Worm (Caenorhabditis elegans) whole organism, early embryonic: ENCODE results near the gene gst-24.

Experiments used
- B0310.2 ChIP-seq: sonication (generic microtip); optimal IDR thresholded peaks from 2 replicates; lab custom pipeline; 2016; ENCODE audit warnings: mild to moderate bottlenecking, missing genetic modification characterization, missing compliant biosample characterization
- F13C5.2 ChIP-seq: sonication (generic microtip); optimal IDR thresholded peaks from 2 replicates; lab custom pipeline; 2017; ENCODE audit warnings: mild to moderate bottlenecking, missing genetic modification characterization, inconsistent platforms, missing compliant biosample characterization
- aly-1 ChIP-seq: sonication (generic microtip); optimal IDR thresholded peaks from 2 replicates; lab custom pipeline; 2016; ENCODE audit warnings: missing genetic modification characterization, missing compliant biosample characterization
- ama-1 ChIP-seq: fragments of 150-350 bp; optimal IDR thresholded peaks from 2 replicates; lab custom pipeline; 2014
- ceh-13 ChIP-seq: fragments of 200-800 bp; sonication (Bioruptor generic); optimal IDR thresholded peaks from 2 replicates; lab custom pipeline; 2018; ENCODE audit warnings: mild to moderate bottlenecking, missing genetic modification characterization, missing compliant biosample characterization
- ceh-36 ChIP-seq: sonication (generic microtip); optimal IDR thresholded peaks from 2 replicates; lab custom pipeline; 2016; ENCODE audit warnings: missing genetic modification characterization, inconsistent platforms, missing compliant biosample characterization
- ets-7 ChIP-seq: sonication (generic microtip); optimal IDR thresholded peaks from 2 replicates; lab custom pipeline; 2016; ENCODE audit warnings: missing genotype, missing genetic modification characterization, missing compliant biosample characterization
- flt-1 ChIP-seq: fragments of 200-800 bp; sonication (Bioruptor generic); IDR thresholded peaks from 2 replicates; pipeline ENCODE4 v1.3.6; 2022; ENCODE audit warnings: missing genetic modification characterization, missing compliant biosample characterization
- hmbx-1 ChIP-seq: sonication (generic microtip); optimal IDR thresholded peaks from 2 replicates; lab custom pipeline; 2016; ENCODE audit warnings: mild to moderate bottlenecking, missing genetic modification characterization, missing compliant biosample characterization
- hmg-4 ChIP-seq: fragments of 200-800 bp; sonication (Bioruptor generic); optimal IDR thresholded peaks from 2 replicates; lab custom pipeline; 2018; ENCODE audit warnings: mild to moderate bottlenecking, missing genetic modification characterization, missing compliant biosample characterization
- hnd-1 ChIP-seq: sonication (generic microtip); optimal IDR thresholded peaks from 2 replicates; lab custom pipeline; 2016; ENCODE audit warnings: missing genetic modification characterization, missing compliant biosample characterization
- pes-1 ChIP-seq: fragments of 200-800 bp; sonication (Bioruptor generic); IDR thresholded peaks from 2 replicates; pipeline ENCODE4 v1.3.6; 2022; ENCODE audit warnings: missing genetic modification reagents, missing genetic modification characterization, missing compliant biosample characterization
- scrt-1 ChIP-seq: fragments of 200-800 bp; sonication (Bioruptor generic); IDR thresholded peaks from 2 replicates; pipeline ENCODE4 v1.3.6; 2022; ENCODE audit warnings: missing genetic modification characterization, missing compliant biosample characterization
- sea-1 ChIP-seq: fragments of 200-800 bp; sonication (Bioruptor generic); conservative IDR thresholded peaks from 2 replicates; pipeline ENCODE4 v1.3.6; 2022; ENCODE audit warnings: missing genetic modification characterization, missing compliant biosample characterization
- tbx-11 ChIP-seq: fragments of 200-800 bp; sonication (Bioruptor generic); IDR thresholded peaks from 2 replicates; pipeline ENCODE4 v1.3.6; 2022; ENCODE audit warnings: missing genetic modification characterization, missing compliant biosample characterization
- tbx-37 ChIP-seq: fragments of 200-800 bp; sonication (Bioruptor generic); conservative IDR thresholded peaks from 2 replicates; pipeline ENCODE4 v1.3.6; 2022; ENCODE audit warnings: missing genetic modification reagents, missing genetic modification characterization, missing compliant biosample characterization
- tra-4 ChIP-seq: sonication (generic microtip); optimal IDR thresholded peaks from 2 replicates; lab custom pipeline; 2017; ENCODE audit warnings: missing genetic modification characterization, missing compliant biosample characterization

Gene gst-24

ce11 chrII:13637941-13638489 lies 26.8 kb upstream of the gst-24 start, which contains the start of gene phdh-1:
phdh-1 (minus strand) TSS chrII:13638480.
- TF ChIP-seq hmbx-1 (tag; lab: Kevin White, UChicago) (no peak), B0310.2 (tag; lab: Kevin White, UChicago) (no peak), hnd-1 (tag; lab: Kevin White, UChicago) (no peak), flt-1 (GFP tag; lab: Robert Waterston, UW) (no peak), sea-1 (GFP tag; lab: Robert Waterston, UW) (no peak), F13C5.2 (tag; lab: Kevin White, UChicago) (no peak), tbx-37 (GFP tag; lab: Robert Waterston, UW) (no peak), hmg-4 (GFP tag; lab: Kevin White, UChicago) (no peak), ceh-13 (GFP tag; lab: Kevin White, UChicago) (no peak), scrt-1 (GFP tag; lab: Robert Waterston, UW) (no peak), ama-1 (lab: Kevin White, UChicago) (no peak), pes-1 (GFP tag; lab: Robert Waterston, UW) (no peak), tra-4 (tag; lab: Kevin White, UChicago) (no peak), aly-1 (tag; lab: Kevin White, UChicago) (no peak), ceh-36 (tag; lab: Kevin White, UChicago) (no peak), ets-7 (tag; lab: Kevin White, UChicago) (no peak), tbx-11 (GFP tag; lab: Robert Waterston, UW) (no peak)

- peak; percentile 23 for TF ChIP-seq aly-1 (tag; lab: Kevin White, UChicago)
- no peak for TF ChIP-seq ets-7 (tag; lab: Kevin White, UChicago)
Observed at ce11 chrII:13637464-13637863, 26.3 kb upstream of the gst-24 start.

DNA sequence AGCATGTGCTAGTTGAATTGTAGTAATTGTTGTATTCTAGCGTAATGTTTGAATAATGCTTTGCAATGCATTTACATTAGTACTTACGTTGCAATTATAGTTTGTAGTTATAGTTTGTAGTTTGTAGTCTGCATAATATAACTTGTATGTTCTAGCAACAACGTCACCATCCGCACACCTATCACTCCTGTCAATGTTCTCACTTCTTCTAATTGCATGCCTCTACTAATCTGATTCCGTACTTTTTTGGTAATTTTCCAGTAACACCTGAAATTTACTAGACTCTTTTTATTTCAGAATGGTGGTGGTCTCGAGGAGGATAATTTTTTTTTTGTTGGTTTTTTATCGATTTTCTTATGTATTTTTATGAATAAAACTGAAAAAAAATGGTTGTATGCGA lies 25.4 kb upstream of the gst-24 start:
- peak; percentile 10 for TF ChIP-seq B0310.2 (tag; lab: Kevin White, UChicago)
- TF ChIP-seq ceh-36 (tag; lab: Kevin White, UChicago) = no peak

DNA sequence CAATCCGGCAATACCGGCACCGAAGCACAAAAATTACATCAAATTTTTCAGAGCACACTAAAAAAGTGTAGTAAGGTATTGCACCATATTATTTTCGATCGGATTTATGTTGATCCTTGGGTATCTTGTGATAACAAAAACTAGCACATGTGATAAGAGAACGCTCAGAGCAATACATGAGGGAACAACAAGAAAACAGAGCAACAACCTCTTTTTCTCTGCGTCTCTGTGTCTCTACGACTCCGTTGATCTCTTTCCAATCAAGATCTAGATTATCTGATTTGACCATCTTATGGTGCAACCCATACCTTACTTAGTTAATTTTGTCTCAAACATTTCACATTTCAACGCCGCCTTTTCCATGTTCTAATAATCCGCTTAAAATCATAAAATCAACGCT lies 21.1 kb upstream of the gst-24 start, which contains the start of gene tag-10:
Gene tag-10, plus strand, starts transcription at position 347 of the 400 bp plus-strand sequence.
- TF ChIP-seq tra-4 (tag; lab: Kevin White, UChicago) (no peak), sea-1 (GFP tag; lab: Robert Waterston, UW) (no peak), ceh-36 (tag; lab: Kevin White, UChicago) (no peak), hmbx-1 (tag; lab: Kevin White, UChicago) (no peak), F13C5.2 (tag; lab: Kevin White, UChicago) (no peak), ama-1 (lab: Kevin White, UChicago) (no peak), flt-1 (GFP tag; lab: Robert Waterston, UW) (no peak), B0310.2 (tag; lab: Kevin White, UChicago) (no peak), tbx-37 (GFP tag; lab: Robert Waterston, UW) (no peak), aly-1 (tag; lab: Kevin White, UChicago) (no peak)

- TF ChIP-seq ets-7 (tag; lab: Kevin White, UChicago) = no peak
- no peak for TF ChIP-seq pes-1 (GFP tag; lab: Robert Waterston, UW)
- no peak for TF ChIP-seq B0310.2 (tag; lab: Kevin White, UChicago)
- TF ChIP-seq F13C5.2 (tag; lab: Kevin White, UChicago) = no peak
- TF ChIP-seq aly-1 (tag; lab: Kevin White, UChicago) = no peak
- TF ChIP-seq ama-1 (lab: Kevin White, UChicago) = no peak
- TF ChIP-seq scrt-1 (GFP tag; lab: Robert Waterston, UW) = no peak
- no peak for TF ChIP-seq hmg-4 (GFP tag; lab: Kevin White, UChicago)
- no peak for TF ChIP-seq ceh-13 (GFP tag; lab: Kevin White, UChicago)
- TF ChIP-seq tbx-37 (GFP tag; lab: Robert Waterston, UW) = no peak
- TF ChIP-seq hmbx-1 (tag; lab: Kevin White, UChicago) = no peak
Observed at ce11 chrII:13630690-13631089, 19.5 kb upstream of the gst-24 start, which contains the start of the genes gst-17 and gst-18. gst-17 (minus strand) TSS chrII:13630790. gst-18 (minus strand) TSS chrII:13630887.

DNA sequence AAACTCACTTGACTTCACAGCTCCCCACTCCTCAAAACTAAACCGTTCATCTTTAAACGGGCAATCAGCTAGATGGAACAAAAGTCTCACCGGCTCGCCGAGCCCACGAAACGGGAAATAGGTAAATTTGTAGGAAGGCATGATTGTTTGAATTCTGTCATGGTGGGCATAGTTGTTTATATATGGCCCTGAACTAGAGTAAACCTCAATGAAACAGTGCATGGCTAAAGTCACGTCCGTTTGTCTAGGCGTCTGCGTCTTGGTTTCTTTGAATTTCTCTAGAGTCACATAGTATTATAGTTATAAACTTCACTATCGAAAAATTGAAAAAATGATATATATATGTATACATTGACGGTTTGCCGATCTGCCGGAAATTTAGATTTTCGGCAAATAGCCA lies 15.8 kb upstream of the gst-24 start, which contains the start of gene gst-19:
Gene gst-19, minus strand, starts transcription at position 145 of the 400 bp plus-strand sequence.
- TF ChIP-seq tbx-11 (GFP tag; lab: Robert Waterston, UW) (no peak), ets-7 (tag; lab: Kevin White, UChicago) (no peak), B0310.2 (tag; lab: Kevin White, UChicago) (no peak), ceh-36 (tag; lab: Kevin White, UChicago) (no peak), ama-1 (lab: Kevin White, UChicago) (no peak), aly-1 (tag; lab: Kevin White, UChicago) (no peak), hnd-1 (tag; lab: Kevin White, UChicago) (no peak), flt-1 (GFP tag; lab: Robert Waterston, UW) (no peak), F13C5.2 (tag; lab: Kevin White, UChicago) (no peak), tbx-37 (GFP tag; lab: Robert Waterston, UW) (no peak), hmbx-1 (tag; lab: Kevin White, UChicago) (no peak), sea-1 (GFP tag; lab: Robert Waterston, UW) (no peak), tra-4 (tag; lab: Kevin White, UChicago) (no peak)

DNA sequence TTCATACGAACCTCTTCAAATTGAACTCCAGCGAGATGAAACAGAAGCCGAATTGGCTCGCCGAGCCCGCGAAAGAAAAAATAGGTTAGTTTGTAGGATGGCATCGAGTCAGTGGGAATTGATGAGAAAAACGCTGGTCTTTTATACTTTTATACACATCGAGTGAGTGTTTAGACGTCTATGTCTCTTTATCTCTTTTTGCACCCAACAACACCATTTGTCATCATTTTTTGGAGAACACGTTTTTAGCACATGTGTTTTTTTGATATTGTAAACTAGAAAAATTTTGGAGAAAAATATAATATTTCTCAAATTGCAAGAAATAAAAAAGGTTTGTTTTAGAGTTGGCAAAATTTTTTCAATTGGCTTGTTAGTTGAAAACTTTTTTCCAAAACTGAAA lies 13.2 kb upstream of the gst-24 start, which contains the start of gene gst-16:
Gene gst-16, minus strand, starts transcription at position 111 of the 400 bp plus-strand sequence.
- TF ChIP-seq tra-4 (tag; lab: Kevin White, UChicago) (no peak), scrt-1 (GFP tag; lab: Robert Waterston, UW) (no peak), flt-1 (GFP tag; lab: Robert Waterston, UW) (no peak), ceh-36 (tag; lab: Kevin White, UChicago) (no peak), F13C5.2 (tag; lab: Kevin White, UChicago) (no peak), hmg-4 (GFP tag; lab: Kevin White, UChicago) (no peak), ama-1 (lab: Kevin White, UChicago) (no peak), aly-1 (tag; lab: Kevin White, UChicago) (no peak), hmbx-1 (tag; lab: Kevin White, UChicago) (no peak), hnd-1 (tag; lab: Kevin White, UChicago) (no peak), tbx-11 (GFP tag; lab: Robert Waterston, UW) (no peak), B0310.2 (tag; lab: Kevin White, UChicago) (no peak), tbx-37 (GFP tag; lab: Robert Waterston, UW) (no peak), pes-1 (GFP tag; lab: Robert Waterston, UW) (no peak), ceh-13 (GFP tag; lab: Kevin White, UChicago) (no peak), ets-7 (tag; lab: Kevin White, UChicago) (no peak), sea-1 (GFP tag; lab: Robert Waterston, UW) (no peak)
